Worm (Caenorhabditis elegans) whole organism, L4 larva: ENCODE results near the gene ttll-4.
A peak's percentile ranks its signal among the peaks of the same experiment; 100 is the strongest.

Experiments
- T20F7.1 ChIP-seq: fragments of 200-800 bp; sonication (Bioruptor generic); optimal IDR thresholded peaks from 2 replicates; lab custom pipeline; 2018; ENCODE audit warnings: mild to moderate bottlenecking, missing genetic modification characterization, missing compliant biosample characterization
- Y105C5A.15 ChIP-seq: fragments of 200-800 bp; sonication (Bioruptor generic); IDR thresholded peaks from 2 replicates; pipeline ENCODE4 v1.3.6; 2022; ENCODE audit warnings: missing genetic modification characterization, missing compliant biosample characterization
- Y75B8A.6 ChIP-seq: fragments of 200-800 bp; sonication (Bioruptor generic); IDR thresholded peaks from 2 replicates; pipeline ENCODE4 v1.3.6; 2022; ENCODE audit warnings: missing genetic modification reagents, missing genetic modification characterization, missing compliant biosample characterization
- aha-1 ChIP-seq: fragments of 150-350 bp; peaks from one replicate; lab custom pipeline; 2014; ENCODE audit warnings: missing biosample characterization, missing genetic modification characterization
- ceh-44 ChIP-seq: fragments of 200-800 bp; sonication (Bioruptor generic); IDR thresholded peaks from 2 replicates; pipeline ENCODE4 v1.3.6; 2022; ENCODE audit warnings: missing genetic modification reagents, missing genetic modification characterization, missing compliant biosample characterization
- ceh-62 ChIP-seq: sonication (generic microtip); optimal IDR thresholded peaks from 2 replicates; lab custom pipeline; 2017; ENCODE audit warnings: missing biosample characterization, missing genetic modification characterization
- ceh-82 ChIP-seq: sonication (generic microtip); optimal IDR thresholded peaks from 2 replicates; lab custom pipeline; 2017; ENCODE audit warnings: missing biosample characterization, missing genetic modification characterization
- cey-2 ChIP-seq: sonication (generic microtip); optimal IDR thresholded peaks from 3 replicates; lab custom pipeline; 2017; ENCODE audit warnings: missing genetic modification characterization, mild to moderate bottlenecking, missing compliant biosample characterization, antibody characterized with exemption, borderline replicate concordance; ENCODE audit not compliant: insufficient read depth
- daf-12 ChIP-seq: fragments of 150-350 bp; optimal IDR thresholded peaks from 2 replicates; lab custom pipeline; 2014; ENCODE audit warnings: missing biosample characterization, missing genetic modification reagents, missing genetic modification characterization
- daf-8 ChIP-seq: fragments of 200-800 bp; sonication (Bioruptor generic); IDR thresholded peaks from 2 replicates; pipeline ENCODE4 v1.3.6; 2022; ENCODE audit warnings: missing genetic modification characterization, missing compliant biosample characterization
- dpl-1 ChIP-seq: fragments of 150-350 bp; optimal IDR thresholded peaks from 2 replicates; lab custom pipeline; 2014; ENCODE audit warnings: missing biosample characterization, missing genetic modification reagents, missing genetic modification characterization
- egl-27 ChIP-seq: sonication (generic microtip); optimal IDR thresholded peaks from 3 replicates; lab custom pipeline; 2017; ENCODE audit warnings: missing biosample characterization, missing genetic modification reagents, missing genetic modification characterization
- egl-43 ChIP-seq: fragments of 200-800 bp; sonication (Bioruptor generic); IDR thresholded peaks from 2 replicates; pipeline ENCODE4 v1.3.6; 2022; ENCODE audit warnings: missing genetic modification reagents, missing genetic modification characterization, missing compliant biosample characterization
- fos-1 ChIP-seq: fragments of 150-350 bp; optimal IDR thresholded peaks from 2 replicates; lab custom pipeline; 2014; ENCODE audit warnings: missing biosample characterization, missing genetic modification characterization
- hif-1 ChIP-seq, 2 experiments: sonication (generic microtip); optimal IDR thresholded peaks; 2 replicates each; lab custom pipeline; 2016 to 2017; ENCODE audit warnings: missing compliant biosample characterization in 2 of 2, missing genetic modification characterization in 2 of 2, missing genetic modification reagents in 2 of 2, missing genotype in 2 of 2, mild to moderate bottlenecking in 1 of 2
- hlh-11 ChIP-seq: fragments of 200-800 bp; sonication (Bioruptor generic); optimal IDR thresholded peaks from 2 replicates; lab custom pipeline; 2018; ENCODE audit warnings: mild to moderate bottlenecking, missing genetic modification characterization, missing compliant biosample characterization
- hlh-30 ChIP-seq: sonication (generic microtip); optimal IDR thresholded peaks from 2 replicates; lab custom pipeline; 2017; ENCODE audit warnings: antibody characterized with exemption, mild to moderate bottlenecking, missing genetic modification characterization, missing compliant biosample characterization; ENCODE audit not compliant: insufficient read depth
- hmg-1.1 ChIP-seq: fragments of 200-800 bp; sonication (Bioruptor generic); IDR thresholded peaks from 2 replicates; pipeline ENCODE4 v1.3.6; 2022; ENCODE audit warnings: missing genetic modification reagents, missing genetic modification characterization, missing compliant biosample characterization
- jun-1 ChIP-seq: fragments of 150-350 bp; optimal IDR thresholded peaks from 2 replicates; lab custom pipeline; 2014; ENCODE audit warnings: missing biosample characterization, missing genetic modification reagents, missing genetic modification characterization
- lin-13 ChIP-seq: fragments of 150-350 bp; optimal IDR thresholded peaks from 2 replicates; lab custom pipeline; 2014; ENCODE audit warnings: missing biosample characterization, missing genetic modification reagents, missing genetic modification characterization
- mes-2 ChIP-seq: sonication (generic microtip); optimal IDR thresholded peaks from 2 replicates; lab custom pipeline; 2016; ENCODE audit warnings: missing genotype, mild to moderate bottlenecking, missing genetic modification characterization, missing compliant biosample characterization; ENCODE audit not compliant: poor library complexity, severe bottlenecking
- nhr-10 ChIP-seq: fragments of 150-350 bp; optimal IDR thresholded peaks from 2 replicates; lab custom pipeline; 2014; ENCODE audit warnings: missing biosample characterization, missing genetic modification characterization
- nhr-11 ChIP-seq: fragments of 150-350 bp; optimal IDR thresholded peaks from 2 replicates; lab custom pipeline; 2014; ENCODE audit warnings: missing biosample characterization, missing genetic modification characterization
- nhr-237 ChIP-seq: sonication (generic microtip); optimal IDR thresholded peaks from 2 replicates; lab custom pipeline; 2017; ENCODE audit warnings: missing biosample characterization, missing genetic modification characterization
- nhr-6 ChIP-seq: fragments of 150-350 bp; optimal IDR thresholded peaks from 2 replicates; lab custom pipeline; 2014; ENCODE audit warnings: missing biosample characterization, missing genetic modification characterization
- nhr-76 ChIP-seq: fragments of 150-350 bp; optimal IDR thresholded peaks from 2 replicates; lab custom pipeline; 2014; ENCODE audit warnings: missing biosample characterization, missing genetic modification characterization
- rbr-2 ChIP-seq: sonication (generic microtip); optimal IDR thresholded peaks from 2 replicates; lab custom pipeline; 2016; ENCODE audit warnings: missing genotype, missing genetic modification characterization, missing compliant biosample characterization
- sdz-12 ChIP-seq: fragments of 200-800 bp; sonication (Bioruptor generic); optimal IDR thresholded peaks from 2 replicates; lab custom pipeline; 2018; ENCODE audit warnings: mild to moderate bottlenecking, missing genetic modification characterization, missing compliant biosample characterization
- spr-1 ChIP-seq: sonication (generic microtip); optimal IDR thresholded peaks from 2 replicates; lab custom pipeline; 2016; ENCODE audit warnings: mild to moderate bottlenecking, missing genetic modification characterization, missing compliant biosample characterization
- spr-3 ChIP-seq: fragments of 200-800 bp; sonication (Bioruptor generic); optimal IDR thresholded peaks from 2 replicates; lab custom pipeline; 2018; ENCODE audit warnings: mild to moderate bottlenecking, missing genetic modification characterization, missing compliant biosample characterization
- unc-39 ChIP-seq: sonication (generic microtip); optimal IDR thresholded peaks from 2 replicates; lab custom pipeline; 2017; ENCODE audit warnings: missing biosample characterization, missing genetic modification characterization
- unc-62 ChIP-seq, 3 experiments: fragments of 150-350 bp in 1 of 3; sonication (generic microtip); optimal IDR thresholded peaks in 2 of 3; peaks in 1 of 3; 1 replicate in 1 of 3; 2 replicates in 2 of 3; lab custom pipeline; 2014 to 2017; ENCODE audit warnings: missing biosample characterization in 3 of 3, missing genetic modification characterization in 3 of 3, missing genetic modification reagents in 3 of 3, missing genotype in 1 of 3
- vab-7 ChIP-seq: fragments of 200-800 bp; sonication (Bioruptor generic); IDR thresholded peaks from 2 replicates; pipeline ENCODE4 v1.3.6; 2022; ENCODE audit warnings: missing genetic modification reagents, missing genetic modification characterization, missing compliant biosample characterization
- zfp-3 ChIP-seq: fragments of 200-800 bp; sonication (Bioruptor generic); conservative IDR thresholded peaks from 2 replicates; pipeline ENCODE4 v1.3.6; 2022; ENCODE audit warnings: missing genetic modification reagents, missing genetic modification characterization, missing compliant biosample characterization
- ztf-11 ChIP-seq: fragments of 150-350 bp; optimal IDR thresholded peaks from 2 replicates; lab custom pipeline; 2014; ENCODE audit warnings: missing biosample characterization, missing genetic modification characterization

ttll-4 gene

ce11 chrIII:10096525-10096972 lies 27.4 kb upstream of the ttll-4 start (continued):
- peak in 1 of 2 experiments; percentile 99 for TF ChIP-seq unc-62 (GFP tag; optimal IDR thresholded peaks at IDR 0.05 in 1 of 2; lab: Kevin White, UChicago)
- no peak for TF ChIP-seq unc-62 (tag; optimal IDR thresholded peaks at IDR 0.05; lab: Kevin White, UChicago)
- TF ChIP-seq egl-43 (GFP tag; lab: Robert Waterston, UW), result peak; percentile 80
- TF ChIP-seq daf-8 (GFP tag; lab: Robert Waterston, UW), result no peak
- TF ChIP-seq vab-7, result 0 out of 2 replicates have a peak, but pooled peaks have one; percentile 41
- no peak for TF ChIP-seq Y105C5A.15 (GFP tag; lab: Robert Waterston, UW)
- no peak for TF ChIP-seq nhr-76
- TF ChIP-seq T20F7.1 (GFP tag; lab: Kevin White, UChicago), result peak; percentile 66
- TF ChIP-seq hif-1 (tag; optimal IDR thresholded peaks at IDR 0.05; lab: Kevin White, UChicago), result peak in 1 of 2 experiments; percentile 77
- TF ChIP-seq ceh-82, result no peak

ce11 chrIII:10097981-10098380 lies 26.0 kb upstream of the ttll-4 start, which contains the start of gene spop-1:
spop-1 (minus strand) TSS chrIII:10098081.
- no peak for TF ChIP-seq nhr-6 (tag; lab: Kevin White, UChicago)
- peak; percentile 52 for TF ChIP-seq aha-1 (tag; lab: Kevin White, UChicago)

- TF ChIP-seq mes-2 (no peak), unc-39 (tag; lab: Kevin White, UChicago) (no peak), hmg-1.1 (GFP tag; lab: Robert Waterston, UW) (no peak), Y105C5A.15 (GFP tag; lab: Robert Waterston, UW) (no peak), zfp-3 (GFP tag; lab: Robert Waterston, UW) (no peak), nhr-11 (no peak), fos-1 (tag; lab: Kevin White, UChicago) (no peak)
- TF ChIP-seq, all 104 proteins: peak for 0
Observed at ce11 chrIII:10101352-10101751, 22.6 kb upstream of the ttll-4 start, which contains the start of gene kel-10. kel-10 (minus strand) TSS chrIII:10101452.

ce11 chrIII:10106390-10106789 lies 17.6 kb upstream of the ttll-4 start, which contains the start of gene srt-55:
srt-55 (minus strand) TSS chrIII:10106490.
- TF ChIP-seq egl-27 (tag; lab: Kevin White, UChicago) (no peak), hlh-30 (tag; lab: Kevin White, UChicago) (no peak), jun-1 (no peak), lin-13 (GFP tag; lab: Kevin White, UChicago) (no peak), ceh-44 (GFP tag; lab: Robert Waterston, UW) (no peak), dpl-1 (GFP tag; lab: Kevin White, UChicago) (no peak), nhr-76 (no peak), unc-39 (tag; lab: Kevin White, UChicago) (no peak), ztf-11 (no peak), spr-3 (GFP tag; lab: Kevin White, UChicago) (no peak), sdz-12 (GFP tag; lab: Kevin White, UChicago) (no peak), nhr-10 (no peak), rbr-2 (no peak), nhr-237 (tag; lab: Kevin White, UChicago) (no peak), ceh-62 (tag; lab: Kevin White, UChicago) (no peak), Y75B8A.6 (no peak), daf-12 (tag; lab: Kevin White, UChicago) (no peak), hlh-11 (no peak), cey-2 (tag; lab: Kevin White, UChicago) (no peak), spr-1 (tag; lab: Kevin White, UChicago) (no peak)
